Worm (Caenorhabditis elegans) whole organism, young adult: ENCODE data around the gene cnnm-1.

ENCODE experiments used
- B0019.2 ChIP-seq: fragments of 200-800 bp; sonication (Bioruptor generic); conservative IDR thresholded peaks from 2 replicates; pipeline ENCODE4 v1.3.6; 2022; ENCODE audit warnings: missing genetic modification reagents, missing genetic modification characterization, missing compliant biosample characterization
- B0035.1 ChIP-seq: sonication (generic microtip); optimal IDR thresholded peaks from 2 replicates; lab custom pipeline; 2016; ENCODE audit warnings: missing genetic modification characterization, mild to moderate bottlenecking, missing compliant biosample characterization, missing genotype, missing genetic modification reagents
- F23B12.7 ChIP-seq: sonication (generic microtip); optimal IDR thresholded peaks from 2 replicates; lab custom pipeline; 2017; ENCODE audit warnings: missing genetic modification characterization, mild to moderate bottlenecking, missing compliant biosample characterization, antibody characterized with exemption, moderate library complexity; ENCODE audit not compliant: insufficient read depth
- F33H1.4 ChIP-seq: fragments of 200-800 bp; sonication (Bioruptor generic); IDR thresholded peaks from 2 replicates; pipeline ENCODE4 v1.3.6; 2022; ENCODE audit warnings: missing genetic modification reagents, missing genetic modification characterization, missing compliant biosample characterization
- F49E8.2 ChIP-seq: sonication (generic microtip); optimal IDR thresholded peaks from 3 replicates; lab custom pipeline; 2017; ENCODE audit warnings: missing genetic modification characterization, mild to moderate bottlenecking, missing compliant biosample characterization, antibody characterized with exemption, moderate library complexity; ENCODE audit not compliant: insufficient read depth
- F52B5.7 ChIP-seq: sonication (generic microtip); optimal IDR thresholded peaks from 2 replicates; lab custom pipeline; 2016; ENCODE audit warnings: mild to moderate bottlenecking, missing genetic modification characterization, missing compliant biosample characterization
- F55B11.4 ChIP-seq: sonication (generic microtip); optimal IDR thresholded peaks from 2 replicates; lab custom pipeline; 2016; ENCODE audit warnings: missing compliant biosample characterization, missing genetic modification characterization, borderline replicate concordance; ENCODE audit not compliant: insufficient read depth
- T07F8.4 ChIP-seq: sonication (generic microtip); optimal IDR thresholded peaks from 2 replicates; lab custom pipeline; 2016; ENCODE audit warnings: mild to moderate bottlenecking, missing genetic modification characterization, moderate library complexity, missing compliant biosample characterization
- Y53G8AR.9 ChIP-seq: fragments of 200-800 bp; sonication (Bioruptor generic); conservative IDR thresholded peaks from 2 replicates; pipeline ENCODE4 v1.3.6; 2022; ENCODE audit warnings: missing genetic modification reagents, missing genetic modification characterization, missing compliant biosample characterization
- Y56A3A.18 ChIP-seq: fragments of 200-800 bp; sonication (Bioruptor generic); IDR thresholded peaks from 2 replicates; pipeline ENCODE4 v1.3.6; 2022; ENCODE audit warnings: missing genetic modification reagents, missing genetic modification characterization, missing compliant biosample characterization
- Y67H2A.10 ChIP-seq: fragments of 200-800 bp; sonication (Bioruptor generic); conservative IDR thresholded peaks from 2 replicates; pipeline ENCODE4 v1.3.6; 2022; ENCODE audit warnings: missing genetic modification reagents, missing genetic modification characterization, missing compliant biosample characterization
- ama-1 ChIP-seq, 3 experiments: fragments of 150-350 bp in 1 of 3; sonication (generic microtip) in 2 of 3; optimal IDR thresholded peaks; 2 replicates each; lab custom pipeline; 2014 to 2018; ENCODE audit warnings: missing biosample characterization in 2 of 3, missing genetic modification characterization in 2 of 3, missing genetic modification reagents in 2 of 3
- aptf-2 ChIP-seq: fragments of 200-800 bp; sonication (Bioruptor generic); conservative IDR thresholded peaks from 2 replicates; pipeline ENCODE4 v1.3.6; 2022; ENCODE audit warnings: missing genetic modification reagents, missing genetic modification characterization, missing compliant biosample characterization
- aptf-3 ChIP-seq: fragments of 200-800 bp; sonication (Bioruptor generic); IDR thresholded peaks from 2 replicates; pipeline ENCODE4 v1.3.6; 2022; ENCODE audit warnings: missing genetic modification characterization, missing compliant biosample characterization
- atf-7 ChIP-seq: sonication (generic microtip); optimal IDR thresholded peaks from 2 replicates; lab custom pipeline; 2017; ENCODE audit warnings: mild to moderate bottlenecking, missing genetic modification characterization, missing compliant biosample characterization
- attf-3 ChIP-seq: fragments of 200-800 bp; sonication (Bioruptor generic); conservative IDR thresholded peaks from 2 replicates; pipeline ENCODE4 v1.3.6; 2022; ENCODE audit warnings: missing genetic modification reagents, missing genetic modification characterization, missing compliant biosample characterization
- attf-5 ChIP-seq: fragments of 200-800 bp; sonication (Bioruptor generic); optimal IDR thresholded peaks from 2 replicates; lab custom pipeline; 2018; ENCODE audit warnings: mild to moderate bottlenecking, missing genetic modification characterization, missing compliant biosample characterization
- ceh-79 ChIP-seq: sonication (generic microtip); optimal IDR thresholded peaks from 2 replicates; lab custom pipeline; 2017; ENCODE audit warnings: mild to moderate bottlenecking, missing genetic modification characterization, missing compliant biosample characterization
- ceh-91 ChIP-seq: fragments of 200-800 bp; sonication (Bioruptor generic); IDR thresholded peaks from 2 replicates; pipeline ENCODE4 v1.3.6; 2022; ENCODE audit warnings: missing genetic modification reagents, missing genetic modification characterization, missing compliant biosample characterization
- dpff-1 ChIP-seq: sonication (generic microtip); optimal IDR thresholded peaks from 2 replicates; lab custom pipeline; 2017; ENCODE audit warnings: mild to moderate bottlenecking, missing genetic modification characterization, missing compliant biosample characterization
- egl-44 ChIP-seq: fragments of 200-800 bp; sonication (Bioruptor generic); IDR thresholded peaks from 2 replicates; pipeline ENCODE4 v1.3.6; 2022; ENCODE audit warnings: missing genetic modification reagents, missing genetic modification characterization, missing compliant biosample characterization
- egrh-3 ChIP-seq: fragments of 200-800 bp; sonication (Bioruptor generic); IDR thresholded peaks from 2 replicates; pipeline ENCODE4 v1.3.6; 2022; ENCODE audit warnings: missing genetic modification reagents, missing genetic modification characterization, missing compliant biosample characterization
- ets-4 ChIP-seq: fragments of 200-800 bp; sonication (Bioruptor generic); optimal IDR thresholded peaks from 2 replicates; lab custom pipeline; 2018; ENCODE audit warnings: mild to moderate bottlenecking, missing genetic modification characterization, missing compliant biosample characterization
- hlh-12 ChIP-seq: sonication (generic microtip); optimal IDR thresholded peaks from 2 replicates; lab custom pipeline; 2016; ENCODE audit warnings: missing genetic modification characterization, missing compliant biosample characterization
- hlh-26 ChIP-seq: fragments of 200-800 bp; sonication (Bioruptor generic); conservative IDR thresholded peaks from 2 replicates; pipeline ENCODE4 v1.3.6; 2022; ENCODE audit warnings: missing genetic modification reagents, missing genetic modification characterization, missing compliant biosample characterization
- hmg-1.2 ChIP-seq: fragments of 200-800 bp; sonication (Bioruptor generic); IDR thresholded peaks from 2 replicates; pipeline ENCODE4 v1.3.6; 2022; ENCODE audit warnings: missing genetic modification reagents, missing genetic modification characterization, missing compliant biosample characterization
- hsf-1 ChIP-seq: fragments of 200-800 bp; sonication (Bioruptor generic); IDR thresholded peaks from 2 replicates; pipeline ENCODE4 v1.3.6; 2022; ENCODE audit warnings: missing genetic modification reagents, missing genetic modification characterization, missing compliant biosample characterization
- let-607 ChIP-seq, 2 experiments: fragments of 200-800 bp in 1 of 2; sonication (Bioruptor generic) in 1 of 2; sonication (generic microtip) in 1 of 2; optimal IDR thresholded peaks; 2 replicates each; lab custom pipeline; 2016 to 2018; ENCODE audit warnings: mild to moderate bottlenecking in 2 of 2, missing compliant biosample characterization in 2 of 2, missing genetic modification characterization in 2 of 2, moderate library complexity in 2 of 2, missing genotype in 1 of 2
- lin-40 ChIP-seq: sonication (generic microtip); optimal IDR thresholded peaks from 2 replicates; lab custom pipeline; 2016; ENCODE audit warnings: missing genetic modification characterization, mild to moderate bottlenecking, missing compliant biosample characterization, missing genotype, missing genetic modification reagents
- lin-54 ChIP-seq: fragments of 200-800 bp; sonication (Bioruptor generic); optimal IDR thresholded peaks from 2 replicates; lab custom pipeline; 2018; ENCODE audit warnings: mild to moderate bottlenecking, missing genetic modification characterization, missing compliant biosample characterization
- madf-8 ChIP-seq: fragments of 200-800 bp; sonication (Bioruptor generic); conservative IDR thresholded peaks from 2 replicates; pipeline ENCODE4 v1.3.6; 2022; ENCODE audit warnings: missing genetic modification reagents, missing genetic modification characterization, missing compliant biosample characterization
- mcd-1 ChIP-seq: fragments of 200-800 bp; sonication (Bioruptor generic); IDR thresholded peaks from 2 replicates; pipeline ENCODE4 v1.3.6; 2022; ENCODE audit warnings: missing genetic modification reagents, missing genetic modification characterization, missing compliant biosample characterization
- mxl-1 ChIP-seq: sonication (generic microtip); optimal IDR thresholded peaks from 2 replicates; lab custom pipeline; 2016; ENCODE audit warnings: missing genetic modification characterization, missing compliant biosample characterization
- nhr-80 ChIP-seq: sonication (generic microtip); optimal IDR thresholded peaks from 2 replicates; lab custom pipeline; 2016; ENCODE audit warnings: missing genetic modification characterization, missing compliant biosample characterization
- nhr-90 ChIP-seq: sonication (generic microtip); optimal IDR thresholded peaks from 2 replicates; lab custom pipeline; 2016; ENCODE audit warnings: missing genotype, mild to moderate bottlenecking, missing genetic modification characterization, missing compliant biosample characterization
- pbrm-1 ChIP-seq: fragments of 200-800 bp; sonication (Bioruptor generic); IDR thresholded peaks from 2 replicates; pipeline ENCODE4 v1.3.6; 2022; ENCODE audit warnings: missing genetic modification reagents, missing genetic modification characterization, missing compliant biosample characterization
- sdz-38 ChIP-seq: sonication (generic microtip); optimal IDR thresholded peaks from 2 replicates; lab custom pipeline; 2016; ENCODE audit warnings: missing genotype, missing genetic modification characterization, missing compliant biosample characterization
- snpc-1.1 ChIP-seq: sonication (generic microtip); optimal IDR thresholded peaks from 2 replicates; lab custom pipeline; 2017; ENCODE audit warnings: missing genetic modification characterization, mild to moderate bottlenecking, missing compliant biosample characterization, antibody characterized with exemption, moderate library complexity, missing genotype, missing genetic modification reagents; ENCODE audit not compliant: insufficient read depth
- sptf-2 ChIP-seq: fragments of 200-800 bp; sonication (Bioruptor generic); optimal IDR thresholded peaks from 2 replicates; lab custom pipeline; 2018; ENCODE audit warnings: mild to moderate bottlenecking, missing genetic modification characterization, missing compliant biosample characterization
- tbp1 ChIP-seq: fragments of 200-800 bp; sonication (Bioruptor generic); optimal IDR thresholded peaks from 2 replicates; lab custom pipeline; 2018; ENCODE audit warnings: mild to moderate bottlenecking, missing genetic modification characterization, missing compliant biosample characterization
- unc-62 ChIP-seq: fragments of 150-350 bp; optimal IDR thresholded peaks from 2 replicates; lab custom pipeline; 2014; ENCODE audit warnings: missing biosample characterization, missing genetic modification reagents, missing genetic modification characterization
- ztf-18 ChIP-seq: sonication (generic microtip); optimal IDR thresholded peaks from 2 replicates; lab custom pipeline; 2016; ENCODE audit warnings: missing genotype, mild to moderate bottlenecking, missing genetic modification characterization, missing compliant biosample characterization

Gene cnnm-1

DNA sequence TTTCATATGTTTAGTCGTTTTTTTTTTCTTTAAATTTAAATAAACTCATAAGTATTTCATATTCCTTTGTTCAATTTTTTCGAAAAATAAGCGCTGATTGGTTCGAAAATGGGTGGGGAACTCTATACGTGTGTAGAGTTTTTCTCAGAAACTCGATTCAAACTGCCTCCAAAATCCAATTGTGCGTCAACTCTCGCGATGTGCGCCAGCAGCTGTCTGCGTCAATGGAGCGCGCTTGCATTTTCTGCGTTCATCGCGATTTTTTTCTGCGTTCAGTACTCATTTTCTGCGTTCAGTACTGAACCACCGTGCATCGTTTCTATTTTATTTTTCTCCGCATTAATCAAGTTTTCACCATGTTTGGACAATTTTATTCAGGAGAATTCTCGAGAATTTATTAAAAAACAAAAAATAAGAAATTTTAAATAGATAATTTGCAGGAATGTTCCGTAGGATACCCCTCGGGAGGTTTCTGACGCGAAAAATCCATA, 43.1 kb upstream of the cnnm-1 start, which contains the start of gene eelo-2 (continued):
- TF ChIP-seq T07F8.4 (tag; lab: Kevin White, UChicago): peak; percentile 64
- peak; percentile 93 for TF ChIP-seq atf-7 (tag; lab: Kevin White, UChicago)
- peak; percentile 79 for TF ChIP-seq F52B5.7 (tag; lab: Kevin White, UChicago)
- peak; percentile 63 for TF ChIP-seq attf-3 (GFP tag; lab: Robert Waterston, UW)
- TF ChIP-seq snpc-1.1 (tag; lab: Kevin White, UChicago): peak; percentile 46
- peak; percentile 83 for TF ChIP-seq hmg-1.2

DNA sequence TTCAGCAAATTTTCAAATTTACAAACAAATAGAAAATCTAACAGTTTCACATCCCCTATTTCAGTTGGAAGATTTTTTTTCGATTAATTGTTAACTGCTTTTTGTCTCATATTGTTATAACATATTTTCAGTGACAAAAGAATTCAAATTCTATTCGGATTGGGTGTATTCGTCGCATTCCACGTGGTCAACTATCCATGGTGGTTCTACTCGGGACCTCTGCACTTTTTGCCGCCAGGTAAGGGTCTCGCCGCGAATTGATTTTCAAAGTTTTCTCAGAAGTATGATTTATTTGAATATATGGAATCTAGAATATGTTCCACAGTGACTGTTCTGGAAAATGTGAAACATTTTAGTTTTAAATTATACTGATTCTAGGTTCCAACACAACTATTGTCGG, 41.9 kb upstream of the cnnm-1 start:
- no peak for TF ChIP-seq pbrm-1 (GFP tag; lab: Robert Waterston, UW)

DNA sequence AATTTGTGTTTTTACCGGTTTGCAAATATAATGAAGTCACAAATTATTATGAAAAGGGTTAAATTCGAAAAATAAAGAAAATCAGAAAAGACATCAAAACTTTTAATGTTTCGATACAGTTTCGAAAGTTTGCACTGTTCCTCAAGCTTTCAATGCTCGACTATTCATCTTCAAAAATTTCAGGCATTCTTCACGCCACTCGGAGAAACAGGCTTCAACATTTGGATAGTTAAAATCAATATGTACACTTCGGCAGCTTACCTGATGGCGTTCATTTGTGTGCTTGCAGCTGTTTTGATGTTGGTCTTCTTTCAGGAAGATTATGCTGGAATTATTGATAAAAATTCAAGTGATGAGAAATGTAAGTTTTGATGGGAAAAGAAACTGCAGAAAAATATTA, 40.5 kb upstream of the cnnm-1 start:
- TF ChIP-seq T07F8.4 (tag; lab: Kevin White, UChicago) (no peak), hlh-26 (GFP tag; lab: Robert Waterston, UW) (no peak), Y53G8AR.9 (no peak), nhr-90 (tag; lab: Kevin White, UChicago) (no peak), F55B11.4 (no peak), F33H1.4 (GFP tag; lab: Robert Waterston, UW) (no peak), F23B12.7 (tag; lab: Kevin White, UChicago) (no peak), hmg-1.2 (no peak), sptf-2 (GFP tag; lab: Kevin White, UChicago) (no peak), aptf-2 (GFP tag; lab: Robert Waterston, UW) (no peak), mxl-1 (tag; lab: Kevin White, UChicago) (no peak), ceh-91 (GFP tag; lab: Robert Waterston, UW) (no peak), ama-1 (optimal IDR thresholded peaks at IDR 0.05; lab: Kevin White, UChicago) (no peak), ama-1 (GFP tag; optimal IDR thresholded peaks at IDR 0.05; lab: Kevin White, UChicago) (no peak), madf-8 (GFP tag; lab: Robert Waterston, UW) (no peak), dpff-1 (tag; lab: Kevin White, UChicago) (no peak), aptf-3 (GFP tag; lab: Robert Waterston, UW) (no peak), ceh-79 (tag; lab: Kevin White, UChicago) (no peak), ets-4 (GFP tag; lab: Kevin White, UChicago) (no peak), B0035.1 (tag; lab: Kevin White, UChicago) (no peak)

DNA sequence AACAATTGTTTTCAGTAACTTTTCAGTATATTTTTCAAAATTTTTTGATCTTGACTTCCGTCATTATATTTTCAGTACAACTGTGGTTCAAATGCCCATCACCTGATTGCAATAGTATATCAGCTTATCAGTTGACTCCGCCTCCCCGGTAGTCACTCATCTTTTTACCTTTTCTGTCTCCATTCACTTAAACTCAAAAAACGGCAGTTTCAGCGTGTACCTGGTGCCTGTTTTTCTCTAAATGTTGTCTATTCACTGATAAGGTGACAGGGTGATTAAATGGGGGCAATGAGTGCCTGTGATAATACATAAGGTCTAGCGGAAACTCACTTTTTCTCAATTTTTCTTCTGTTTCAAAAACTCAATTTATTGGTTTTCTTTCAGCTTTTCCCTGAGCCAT, 38.6 kb upstream of the cnnm-1 start, which contains the start of gene ZK550.2:
Gene ZK550.2 (plus strand): TSS at position 385 of the 400 bp plus-strand sequence.
- TF ChIP-seq nhr-90 (tag; lab: Kevin White, UChicago) (peak; percentile 40), sdz-38 (tag; lab: Kevin White, UChicago) (no peak), tbp1 (peak; percentile 54), attf-5 (GFP tag; lab: Kevin White, UChicago) (peak; percentile 21), B0019.2 (GFP tag; lab: Robert Waterston, UW) (no peak), F49E8.2 (no peak), egrh-3 (GFP tag; lab: Robert Waterston, UW) (no peak), egl-44 (GFP tag; lab: Robert Waterston, UW) (peak; percentile 70; the same call in 1 of the 2 replicates), ets-4 (GFP tag; lab: Kevin White, UChicago) (peak; percentile 82), atf-7 (tag; lab: Kevin White, UChicago) (peak; percentile 45), lin-40 (tag; lab: Kevin White, UChicago) (no peak), mcd-1 (GFP tag; lab: Robert Waterston, UW) (0 out of 2 replicates have a peak, but pooled peaks have one; percentile 37), sptf-2 (GFP tag; lab: Kevin White, UChicago) (peak; percentile 13), nhr-80 (tag; lab: Kevin White, UChicago) (peak; percentile 97), Y67H2A.10 (GFP tag; lab: Robert Waterston, UW) (no peak), hsf-1 (GFP tag; lab: Robert Waterston, UW) (no peak), lin-54 (GFP tag; lab: Kevin White, UChicago) (peak; percentile 8), unc-62 (GFP tag; lab: Kevin White, UChicago) (peak; percentile 56), Y56A3A.18 (GFP tag; lab: Robert Waterston, UW) (0 out of 2 replicates have a peak, but pooled peaks have one; percentile 78), let-607 (tag; optimal IDR thresholded peaks at IDR 0.05; lab: Kevin White, UChicago) (peak in 1 of 2 experiments; percentile 5), ztf-18 (peak; percentile 23), hlh-12 (no peak)
